Fruit fly (Drosophila melanogaster): Measurements from ENCODE around the gene ush.

Gene ush

dm6 chr2L:471021-471479 is 5.0 kb upstream of the ush start (continued):
- TF ChIP-seq CG2129 (GFP tag; IDR thresholded peaks at IDR 0.05; ENCODE audit: partially characterized antibody): no peak
- TF ChIP-seq CG17802 (tag; optimal IDR thresholded peaks at IDR 0.05): peak; percentile 20
- no peak for TF ChIP-seq Bdp1 (GFP tag; optimal IDR thresholded peaks at IDR 0.05)
- peak; percentile 43 for TF ChIP-seq scrt (GFP tag; optimal IDR thresholded peaks at IDR 0.05)
- TF ChIP-seq tup (GFP tag; optimal IDR thresholded peaks at IDR 0.05): no peak
- TF ChIP-seq unpg (GFP tag; optimal IDR thresholded peaks at IDR 0.05): peak; percentile 83
- TF ChIP-seq run (tag; optimal IDR thresholded peaks at IDR 0.05): peak; percentile 68
- peak; percentile 29 for TF ChIP-seq CG30403 (GFP tag; optimal IDR thresholded peaks at IDR 0.05)
- no peak for TF ChIP-seq tll (GFP tag; optimal IDR thresholded peaks at IDR 0.05)
- no peak for TF ChIP-seq al (GFP tag; IDR thresholded peaks at IDR 0.05)
- TF ChIP-seq Dp (GFP tag; optimal IDR thresholded peaks at IDR 0.05): no peak
- TF ChIP-seq vvl (GFP tag; IDR thresholded peaks at IDR 0.05): no peak
- peak; percentile 84 for TF ChIP-seq crol (GFP tag; IDR thresholded peaks at IDR 0.05)
- TF ChIP-seq Ssrp (tag; optimal IDR thresholded peaks at IDR 0.05): peak; percentile 71
- TF ChIP-seq Doc3 (GFP tag; IDR thresholded peaks at IDR 0.05; ENCODE audit: partially characterized antibody): no peak
- TF ChIP-seq repo (GFP tag; optimal IDR thresholded peaks at IDR 0.05): no peak
- TF ChIP-seq trem (tag; optimal IDR thresholded peaks at IDR 0.05): peak; percentile 47
- no peak for TF ChIP-seq mam (GFP tag; optimal IDR thresholded peaks at IDR 0.05)
- no peak for TF ChIP-seq CG5245 (GFP tag; optimal IDR thresholded peaks at IDR 0.05)
- no peak for TF ChIP-seq Doc2 (GFP tag; IDR thresholded peaks at IDR 0.05)
- TF ChIP-seq zf30C (GFP tag; optimal IDR thresholded peaks at IDR 0.05): peak; percentile 9
- TF ChIP-seq CG10321 (GFP tag; IDR thresholded peaks at IDR 0.05): no peak
- TF ChIP-seq D19B (GFP tag; optimal IDR thresholded peaks at IDR 0.05): no peak
- no peak for TF ChIP-seq CG10543 (GFP tag; optimal IDR thresholded peaks at IDR 0.05)
- TF ChIP-seq CG16815 (GFP tag; optimal IDR thresholded peaks at IDR 0.05): peak; percentile 39
- TF ChIP-seq gfzf (GFP tag; optimal IDR thresholded peaks at IDR 0.05): no peak
- no peak for TF ChIP-seq Kr (GFP tag; optimal IDR thresholded peaks at IDR 0.05)
- TF ChIP-seq HLH3B (GFP tag; IDR thresholded peaks at IDR 0.05): no peak
- no peak for TF ChIP-seq Oaz (GFP tag; IDR thresholded peaks at IDR 0.05)
- no peak for TF ChIP-seq en (GFP tag; optimal IDR thresholded peaks at IDR 0.05)
- no peak for TF ChIP-seq CG1233 (GFP tag; optimal IDR thresholded peaks at IDR 0.05)
- TF ChIP-seq MTF-1 (GFP tag; optimal IDR thresholded peaks at IDR 0.05; ENCODE audit: borderline replicate concordance): no peak
- TF ChIP-seq pnt (GFP tag; optimal IDR thresholded peaks at IDR 0.05): no peak
- TF ChIP-seq Chrac-16 (GFP tag; optimal IDR thresholded peaks at IDR 0.05): peak; percentile 35
- TF ChIP-seq Nf-YB (GFP tag; optimal IDR thresholded peaks at IDR 0.05): peak; percentile 34
- no peak for TF ChIP-seq sens (GFP tag)
- TF ChIP-seq Atf-2 (GFP tag; optimal IDR thresholded peaks at IDR 0.05): no peak
- no peak for TF ChIP-seq hkb (optimal IDR thresholded peaks at IDR 0.05)
- TF ChIP-seq hkb (GFP tag; IDR thresholded peaks at IDR 0.05): no peak
- peak; percentile 73 for TF ChIP-seq CG10979 (tag; optimal IDR thresholded peaks at IDR 0.05)
- peak; percentile 52 for TF ChIP-seq nerfin-1 (tag; optimal IDR thresholded peaks at IDR 0.05)
- no peak for TF ChIP-seq Gsc (GFP tag; IDR thresholded peaks at IDR 0.05)
- TF ChIP-seq CG31388 (GFP tag; optimal IDR thresholded peaks at IDR 0.05): no peak
- TF ChIP-seq CG16863 (GFP tag; optimal IDR thresholded peaks at IDR 0.05): no peak
- TF ChIP-seq Mes4 (GFP tag; optimal IDR thresholded peaks at IDR 0.05): no peak
- TF ChIP-seq CG11560 (tag; IDR thresholded peaks at IDR 0.05): no peak
- TF ChIP-seq CG31365 (tag; optimal IDR thresholded peaks at IDR 0.05): no peak
- no peak for TF ChIP-seq CG4360 (GFP tag; IDR thresholded peaks at IDR 0.05)
- TF ChIP-seq tgo (GFP tag; IDR thresholded peaks at IDR 0.05): 0 out of 3 replicates have a peak, but pooled peaks have one; percentile 74
- no peak for TF ChIP-seq Rfx (GFP tag; IDR thresholded peaks at IDR 0.05)
- no peak for TF ChIP-seq CG30020 (tag; optimal IDR thresholded peaks at IDR 0.05)
- TF ChIP-seq dpn (GFP tag; optimal IDR thresholded peaks at IDR 0.05): peak in 1 of 2 experiments; percentile 20

Measured in whole organism, embryonic.